Worm (Caenorhabditis elegans): ENCODE data around the gene T19A5.3.

DNA sequence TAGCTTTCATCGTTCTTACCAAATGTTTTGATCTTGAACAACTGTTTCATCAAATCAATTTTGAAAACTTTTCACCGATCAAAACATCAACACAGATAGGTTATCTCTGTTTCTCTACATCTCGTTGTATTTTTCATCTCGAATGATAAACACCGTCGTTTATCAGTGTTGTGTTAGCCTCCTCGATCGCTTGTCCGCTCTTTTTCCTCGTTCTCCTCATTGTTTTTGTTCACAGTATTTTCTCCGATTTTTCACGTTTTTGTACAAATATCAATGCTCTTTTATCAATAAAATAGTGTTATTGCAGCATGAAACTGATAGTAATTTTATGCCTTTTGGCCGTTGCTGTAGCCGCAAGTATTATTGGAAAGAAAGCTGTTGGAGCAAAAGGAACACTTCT, 21.1 kb downstream of the T19A5.3 start, which contains the start of gene ttr-47:
- TF ChIP-seq aly-1 (tag; optimal IDR thresholded peaks at IDR 0.05): no peak
- no peak for TF ChIP-seq ets-7 (tag; optimal IDR thresholded peaks at IDR 0.05)
- TF ChIP-seq ceh-36 (tag; optimal IDR thresholded peaks at IDR 0.05): no peak
- no peak for TF ChIP-seq F13C5.2 (tag; optimal IDR thresholded peaks at IDR 0.05)
- TF ChIP-seq ama-1 (optimal IDR thresholded peaks at IDR 0.05): no peak
- no peak for TF ChIP-seq hmbx-1 (tag; optimal IDR thresholded peaks at IDR 0.05)
- no peak for TF ChIP-seq hmg-4 (GFP tag; optimal IDR thresholded peaks at IDR 0.05)
- TF ChIP-seq tbx-11 (GFP tag; IDR thresholded peaks at IDR 0.05): no peak
- TF ChIP-seq flt-1 (GFP tag; IDR thresholded peaks at IDR 0.05): no peak
- TF ChIP-seq tbx-37 (GFP tag; conservative IDR thresholded peaks at IDR 0.05): no peak
- no peak for TF ChIP-seq hnd-1 (tag; optimal IDR thresholded peaks at IDR 0.05)
- TF ChIP-seq sea-1 (GFP tag; conservative IDR thresholded peaks at IDR 0.05): no peak
- no peak for TF ChIP-seq pes-1 (GFP tag; IDR thresholded peaks at IDR 0.05)
- TF ChIP-seq tra-4 (tag; optimal IDR thresholded peaks at IDR 0.05): no peak
